Fruit fly (Drosophila melanogaster): Measurements from ENCODE around the gene bocks.

The bocks gene

dm6 chr3R:9618331-9618730 lies 27.5 kb upstream of the bocks start (continued):
- TF ChIP-seq row (GFP tag; IDR thresholded peaks at IDR 0.05) (peak; percentile 82), z (GFP tag; IDR thresholded peaks at IDR 0.05) (no peak), Neu2 (GFP tag; optimal IDR thresholded peaks at IDR 0.05; ENCODE audit: borderline replicate concordance) (peak; percentile 24), slou (GFP tag; optimal IDR thresholded peaks at IDR 0.05) (peak; percentile 10), Gsc (GFP tag; IDR thresholded peaks at IDR 0.05) (peak; percentile 64), CG15479 (GFP tag; optimal IDR thresholded peaks at IDR 0.05) (no peak), CG12391 (tag; optimal IDR thresholded peaks at IDR 0.05) (peak; percentile 72), sima (GFP tag; optimal IDR thresholded peaks at IDR 0.05) (no peak), stc (GFP tag; IDR thresholded peaks at IDR 0.05) (peak; percentile 77), Vsx1 (GFP tag; optimal IDR thresholded peaks at IDR 0.05) (no peak), CG31224 (GFP tag; IDR thresholded peaks at IDR 0.05) (0 out of 2 replicates have a peak, but pooled peaks have one; percentile 15), Jarid2 (GFP tag; optimal IDR thresholded peaks at IDR 0.05) (peak; percentile 32), mam (GFP tag; optimal IDR thresholded peaks at IDR 0.05) (peak; percentile 63), caup (GFP tag; optimal IDR thresholded peaks at IDR 0.05; ENCODE audit: severe bottlenecking) (peak; percentile 45), CG17802 (tag; optimal IDR thresholded peaks at IDR 0.05) (peak; percentile 42), Antp (GFP tag; optimal IDR thresholded peaks at IDR 0.05) (peak; percentile 75), hth (optimal IDR thresholded peaks at IDR 0.05) (no peak), CG31365 (tag; optimal IDR thresholded peaks at IDR 0.05) (peak; percentile 27), CG10321 (GFP tag; IDR thresholded peaks at IDR 0.05) (peak; percentile 35; the same call in 1 of the 2 replicates), CG6689 (GFP tag; IDR thresholded peaks at IDR 0.05) (peak; percentile 78), CG6854 (GFP tag; optimal IDR thresholded peaks at IDR 0.05) (no peak), CG7963 (GFP tag; IDR thresholded peaks at IDR 0.05; ENCODE audit: partially characterized antibody) (no peak), corto (GFP tag; optimal IDR thresholded peaks at IDR 0.05) (no peak), CG9437 (GFP tag; optimal IDR thresholded peaks at IDR 0.05) (peak; percentile 21), gcm2 (GFP tag; optimal IDR thresholded peaks at IDR 0.05) (peak; percentile 69), CG11504 (tag; optimal IDR thresholded peaks at IDR 0.05) (peak; percentile 81), HmgZ (tag; optimal IDR thresholded peaks at IDR 0.05) (peak; percentile 25), onecut (GFP tag; IDR thresholded peaks at IDR 0.05) (peak; percentile 68), CG3726 (GFP tag; IDR thresholded peaks at IDR 0.05) (peak; percentile 82), CG11085 (GFP tag; IDR thresholded peaks at IDR 0.05) (peak; percentile 54), sc (optimal IDR thresholded peaks at IDR 0.05) (no peak), sc (GFP tag; optimal IDR thresholded peaks at IDR 0.05) (peak; percentile 32), dimm (GFP tag; IDR thresholded peaks at IDR 0.05) (peak; percentile 58), pb (GFP tag; optimal IDR thresholded peaks at IDR 0.05) (peak; percentile 42), usp (GFP tag; optimal IDR thresholded peaks at IDR 0.05) (no peak), sr (GFP tag; IDR thresholded peaks at IDR 0.05) (no peak; the same call in 2 of the 3 replicates), kni (GFP tag; optimal IDR thresholded peaks at IDR 0.05) (peak; percentile 30), kay (GFP tag; optimal IDR thresholded peaks at IDR 0.05) (no peak), wek (GFP tag; optimal IDR thresholded peaks at IDR 0.05) (peak; percentile 51), Sry-δ (GFP tag; optimal IDR thresholded peaks at IDR 0.05) (peak; percentile 27), sna (GFP tag; IDR thresholded peaks at IDR 0.05; ENCODE audit: partially characterized antibody) (no peak), Ets65A (GFP tag) (peak; percentile 95), dati (GFP tag; IDR thresholded peaks at IDR 0.05) (peak; percentile 70), Atf3 (GFP tag; optimal IDR thresholded peaks at IDR 0.05) (peak; percentile 68), CoRest (tag; optimal IDR thresholded peaks at IDR 0.05) (peak; percentile 66), CG7745 (tag; optimal IDR thresholded peaks at IDR 0.05) (no peak), CG17186 (GFP tag; optimal IDR thresholded peaks at IDR 0.05) (peak; percentile 35), pan (optimal IDR thresholded peaks at IDR 0.05) (no peak), pan (GFP tag; optimal IDR thresholded peaks at IDR 0.05 in 1 of 2, IDR thresholded peaks at IDR 0.05 in 1 of 2) (peak in 1 of 2 experiments; percentile 86), CG12769 (tag; optimal IDR thresholded peaks at IDR 0.05) (peak; percentile 70), NC2β (GFP tag; optimal IDR thresholded peaks at IDR 0.05) (peak; percentile 71), C15 (GFP tag; IDR thresholded peaks at IDR 0.05) (peak; percentile 10; the same call in 1 of the 3 replicates)

All from whole organism, embryonic.